Fruit fly (Drosophila melanogaster): ENCODE data around the gene CG9259.

- no peak for TF ChIP-seq CG1620 (GFP tag; optimal IDR thresholded peaks at IDR 0.05)
- TF ChIP-seq pad (GFP tag; optimal IDR thresholded peaks at IDR 0.05): no peak
- no peak for TF ChIP-seq tj (GFP tag; optimal IDR thresholded peaks at IDR 0.05)
- no peak for TF ChIP-seq toe (GFP tag; optimal IDR thresholded peaks at IDR 0.05)
- no peak for TF ChIP-seq CG14711 (tag; optimal IDR thresholded peaks at IDR 0.05)
- no peak for TF ChIP-seq cic (GFP tag; optimal IDR thresholded peaks at IDR 0.05)
- TF ChIP-seq CG33017 (tag; optimal IDR thresholded peaks at IDR 0.05): no peak
- TF ChIP-seq CG7101 (tag; optimal IDR thresholded peaks at IDR 0.05): no peak
- TF ChIP-seq bab1 (GFP tag; optimal IDR thresholded peaks at IDR 0.05): no peak
Observed at dm6 chr2L:21104326-21104725, 15.2 kb downstream of the CG9259 start, which contains the start of the genes CG46307 and Nhe2.

Data from whole organism, adult.